Fruit fly (Drosophila melanogaster) whole organism, prepupa: Measurements from ENCODE around the gene CG33630.

Experiments used
- CG10669 ChIP-seq: fragments of 200-800 bp; sonication (Bioruptor generic); optimal IDR thresholded peaks from 3 replicates; lab custom pipeline; 2018; ENCODE audit warnings: missing biosample characterization, mild to moderate bottlenecking, missing genetic modification characterization, moderate library complexity
- CG9139 ChIP-seq: fragments of 200-800 bp; sonication (Bioruptor generic); optimal IDR thresholded peaks from 3 replicates; lab custom pipeline; 2017; ENCODE audit warnings: missing biosample characterization, mild to moderate bottlenecking, missing genetic modification characterization
- Sox14 ChIP-seq: fragments of 200-800 bp; sonication (Bioruptor generic); optimal IDR thresholded peaks from 3 replicates; lab custom pipeline; 2016; ENCODE audit warnings: missing biosample characterization, missing genetic modification characterization

DNA sequence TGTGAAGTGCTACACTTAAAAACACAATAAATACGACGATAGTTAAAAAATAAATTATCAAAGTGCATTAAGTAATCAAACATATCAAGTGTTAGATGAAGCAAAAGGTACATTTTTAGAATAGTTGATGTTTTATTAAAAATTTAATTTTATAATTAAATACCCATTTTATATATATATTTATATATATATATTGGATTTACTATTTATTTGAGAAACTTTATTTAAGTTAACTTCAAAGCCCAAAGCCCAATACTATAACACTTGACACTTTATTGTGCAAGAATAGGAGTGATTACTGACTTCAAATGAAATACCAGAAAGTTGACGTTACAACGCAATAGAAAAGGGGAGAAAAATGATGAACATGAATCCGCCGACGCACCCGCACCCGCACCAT, 8.4 kb downstream of the CG33630 start, which contains the start of gene nerfin-2:
- no peak for TF ChIP-seq CG10669
- TF ChIP-seq CG9139 (GFP tag; lab: Kevin White, UChicago): no peak
- TF ChIP-seq Sox14 (GFP tag; lab: Kevin White, UChicago): no peak
